Worm (Caenorhabditis elegans) whole organism, midembryonic: Measurements from ENCODE around the gene Y49F6B.20.

Experiments
- cog-1 ChIP-seq: sonication (generic microtip); optimal IDR thresholded peaks from 2 replicates; lab custom pipeline; 2016; ENCODE audit warnings: missing genetic modification characterization, missing compliant biosample characterization
- klf-2 ChIP-seq: fragments of 200-800 bp; sonication (Bioruptor generic); conservative IDR thresholded peaks from 2 replicates; pipeline ENCODE4 v1.3.6; 2022; ENCODE audit warnings: missing genetic modification reagents, missing genetic modification characterization, missing compliant biosample characterization
- ztf-23 ChIP-seq: fragments of 200-800 bp; sonication (Bioruptor generic); IDR thresholded peaks from 2 replicates; pipeline ENCODE4 v1.3.6; 2022; ENCODE audit warnings: missing genetic modification reagents, missing genetic modification characterization, missing compliant biosample characterization
- ztf-29 ChIP-seq: fragments of 200-800 bp; sonication (Bioruptor generic); IDR thresholded peaks from 2 replicates; pipeline ENCODE4 v1.3.6; 2022; ENCODE audit warnings: missing genetic modification reagents, missing genetic modification characterization, missing compliant biosample characterization

- TF ChIP-seq ztf-23 (GFP tag; lab: Robert Waterston, UW), result no peak
- no peak for TF ChIP-seq ztf-29
- TF ChIP-seq klf-2 (GFP tag; lab: Robert Waterston, UW), result no peak
- no peak for TF ChIP-seq cog-1 (tag; lab: Kevin White, UChicago)
Measured at ce11 chrII:3441377-3441776, 29.1 kb downstream of the Y49F6B.20 start, which contains the start of gene C16C8.27.
